Worm (Caenorhabditis elegans) whole organism, L4 larva: ENCODE data around the gene B0496.1.

Source experiments
- F26F4.8 ChIP-seq: fragments of 200-800 bp; sonication (Bioruptor generic); conservative IDR thresholded peaks from 2 replicates; pipeline ENCODE4 v1.3.6; 2022; ENCODE audit warnings: missing genetic modification characterization, missing compliant biosample characterization
- F49E8.2 ChIP-seq: sonication (generic microtip); optimal IDR thresholded peaks from 2 replicates; lab custom pipeline; 2016; ENCODE audit warnings: missing compliant biosample characterization, mild to moderate bottlenecking, missing genetic modification characterization, borderline replicate concordance
- T20F7.1 ChIP-seq: fragments of 200-800 bp; sonication (Bioruptor generic); optimal IDR thresholded peaks from 2 replicates; lab custom pipeline; 2018; ENCODE audit warnings: mild to moderate bottlenecking, missing genetic modification characterization, missing compliant biosample characterization
- Y48G9A.11 ChIP-seq: fragments of 200-800 bp; sonication (Bioruptor generic); IDR thresholded peaks from 2 replicates; pipeline ENCODE4 v1.3.6; 2022; ENCODE audit warnings: missing genetic modification reagents, missing genetic modification characterization, missing compliant biosample characterization
- ZK546.5 ChIP-seq, 2 experiments: sonication (generic microtip); optimal IDR thresholded peaks; 2 replicates each; lab custom pipeline; 2017; ENCODE audit warnings: missing biosample characterization in 2 of 2, missing genetic modification characterization in 2 of 2
- aha-1 ChIP-seq: fragments of 150-350 bp; peaks from one replicate; lab custom pipeline; 2014; ENCODE audit warnings: missing biosample characterization, missing genetic modification characterization
- ama-1 ChIP-seq: fragments of 150-350 bp; optimal IDR thresholded peaks from 2 replicates; lab custom pipeline; 2014; ENCODE audit warnings: inconsistent platforms, mixed read lengths
- arid-1 ChIP-seq: fragments of 200-800 bp; sonication (Bioruptor generic); conservative IDR thresholded peaks from 2 replicates; pipeline ENCODE4 v1.3.6; 2022; ENCODE audit warnings: missing genetic modification reagents, missing genetic modification characterization, missing compliant biosample characterization
- ceh-44 ChIP-seq: fragments of 200-800 bp; sonication (Bioruptor generic); IDR thresholded peaks from 2 replicates; pipeline ENCODE4 v1.3.6; 2022; ENCODE audit warnings: missing genetic modification reagents, missing genetic modification characterization, missing compliant biosample characterization
- ceh-62 ChIP-seq: sonication (generic microtip); optimal IDR thresholded peaks from 2 replicates; lab custom pipeline; 2017; ENCODE audit warnings: missing biosample characterization, missing genetic modification characterization
- ces-1 ChIP-seq: fragments of 150-350 bp; sonication (generic microtip); optimal IDR thresholded peaks from 4 replicates; lab custom pipeline; 2014; ENCODE audit warnings: missing biosample characterization, missing genetic modification reagents, missing genetic modification characterization
- ctbp-1 ChIP-seq: fragments of 200-800 bp; sonication (Bioruptor generic); IDR thresholded peaks from 2 replicates; pipeline ENCODE4 v1.3.6; 2022; ENCODE audit warnings: missing genetic modification reagents, missing genetic modification characterization, missing compliant biosample characterization
- daf-16 ChIP-seq, 3 experiments: sonication (generic microtip); optimal IDR thresholded peaks; 2 replicates each; lab custom pipeline; 2016 to 2017; ENCODE audit warnings: missing genetic modification characterization in 3 of 3, missing genetic modification reagents in 3 of 3, mild to moderate bottlenecking in 2 of 3, missing compliant biosample characterization in 2 of 3, missing biosample characterization in 1 of 3, moderate library complexity in 1 of 3
- dmd-6 ChIP-seq: fragments of 200-800 bp; sonication (Bioruptor generic); IDR thresholded peaks from 2 replicates; pipeline ENCODE4 v1.3.6; 2022; ENCODE audit warnings: missing genetic modification reagents, missing genetic modification characterization, missing compliant biosample characterization
- dmd-8 ChIP-seq: fragments of 200-800 bp; sonication (Bioruptor generic); IDR thresholded peaks from 2 replicates; pipeline ENCODE4 v1.3.6; 2022; ENCODE audit warnings: missing genetic modification characterization, missing compliant biosample characterization
- dmd-9 ChIP-seq: fragments of 200-800 bp; sonication (Bioruptor generic); IDR thresholded peaks from 2 replicates; pipeline ENCODE4 v1.3.6; 2022; ENCODE audit warnings: missing genetic modification reagents, missing genetic modification characterization, missing compliant biosample characterization
- dpl-1 ChIP-seq: fragments of 150-350 bp; optimal IDR thresholded peaks from 2 replicates; lab custom pipeline; 2014; ENCODE audit warnings: missing biosample characterization, missing genetic modification reagents, missing genetic modification characterization
- fkh-10 ChIP-seq: fragments of 150-350 bp; optimal IDR thresholded peaks from 2 replicates; lab custom pipeline; 2014; ENCODE audit warnings: missing biosample characterization, missing genetic modification reagents, missing genetic modification characterization
- lin-1 ChIP-seq: fragments of 200-800 bp; sonication (Bioruptor generic); IDR thresholded peaks from 2 replicates; pipeline ENCODE4 v1.3.6; 2022; ENCODE audit warnings: missing genetic modification reagents, missing genetic modification characterization, missing compliant biosample characterization
- lin-38 ChIP-seq: fragments of 200-800 bp; sonication (Bioruptor generic); IDR thresholded peaks from 2 replicates; pipeline ENCODE4 v1.3.6; 2022; ENCODE audit warnings: missing genetic modification reagents, missing genetic modification characterization, missing compliant biosample characterization
- lin-39 ChIP-seq: fragments of 150-350 bp; optimal IDR thresholded peaks from 2 replicates; lab custom pipeline; 2014; ENCODE audit warnings: missing biosample characterization, missing genetic modification reagents, missing genetic modification characterization
- lir-3 ChIP-seq: sonication (generic microtip); optimal IDR thresholded peaks from 2 replicates; lab custom pipeline; 2016; ENCODE audit warnings: mild to moderate bottlenecking, missing genetic modification characterization, missing compliant biosample characterization
- lsy-2 ChIP-seq, 2 experiments: fragments of 150-350 bp in 1 of 2; sonication (generic microtip) in 1 of 2; optimal IDR thresholded peaks; 2 replicates each; lab custom pipeline; 2014 to 2017; ENCODE audit warnings: missing biosample characterization in 2 of 2, missing genetic modification characterization in 2 of 2
- mdt-29 ChIP-seq: fragments of 200-800 bp; sonication (Bioruptor generic); IDR thresholded peaks from 2 replicates; pipeline ENCODE4 v1.3.6; 2022; ENCODE audit warnings: missing genetic modification reagents, missing genetic modification characterization, missing compliant biosample characterization
- nhr-41 ChIP-seq: fragments of 200-800 bp; sonication (Bioruptor generic); IDR thresholded peaks from 2 replicates; pipeline ENCODE4 v1.3.6; 2022; ENCODE audit warnings: missing genetic modification reagents, missing genetic modification characterization, missing compliant biosample characterization
- nhr-48 ChIP-seq: sonication (generic microtip); optimal IDR thresholded peaks from 2 replicates; lab custom pipeline; 2016; ENCODE audit warnings: mild to moderate bottlenecking, missing genetic modification characterization, missing compliant biosample characterization
- nhr-76 ChIP-seq: fragments of 150-350 bp; optimal IDR thresholded peaks from 2 replicates; lab custom pipeline; 2014; ENCODE audit warnings: missing biosample characterization, missing genetic modification characterization
- nhr-77 ChIP-seq: fragments of 150-350 bp; optimal IDR thresholded peaks from 2 replicates; lab custom pipeline; 2014; ENCODE audit warnings: missing biosample characterization, missing genetic modification characterization
- php-3 ChIP-seq: fragments of 200-800 bp; sonication (Bioruptor generic); IDR thresholded peaks from 2 replicates; pipeline ENCODE4 v1.3.6; 2022; ENCODE audit warnings: missing genetic modification reagents, missing genetic modification characterization, missing compliant biosample characterization
- saeg-2 ChIP-seq: fragments of 200-800 bp; sonication (Bioruptor generic); IDR thresholded peaks from 2 replicates; pipeline ENCODE4 v1.3.6; 2022; ENCODE audit warnings: missing genetic modification reagents, missing genetic modification characterization, missing compliant biosample characterization
- sdz-12 ChIP-seq: fragments of 200-800 bp; sonication (Bioruptor generic); optimal IDR thresholded peaks from 2 replicates; lab custom pipeline; 2018; ENCODE audit warnings: mild to moderate bottlenecking, missing genetic modification characterization, missing compliant biosample characterization
- skn-1 ChIP-seq: fragments of 150-350 bp; optimal IDR thresholded peaks from 2 replicates; lab custom pipeline; 2014; ENCODE audit warnings: missing biosample characterization, missing genetic modification characterization
- snpc-1.2 ChIP-seq: fragments of 200-800 bp; sonication (Bioruptor generic); IDR thresholded peaks from 2 replicates; pipeline ENCODE4 v1.3.6; 2022; ENCODE audit warnings: missing genetic modification reagents, missing genetic modification characterization, missing compliant biosample characterization
- tra-1 ChIP-seq: fragments of 200-800 bp; sonication (Bioruptor generic); IDR thresholded peaks from 2 replicates; pipeline ENCODE4 v1.3.6; 2022; ENCODE audit warnings: missing genetic modification reagents, missing genetic modification characterization, missing compliant biosample characterization
- unc-130 ChIP-seq: sonication (generic microtip); optimal IDR thresholded peaks from 2 replicates; lab custom pipeline; 2016; ENCODE audit warnings: missing genetic modification reagents, missing genetic modification characterization, missing compliant biosample characterization
- unc-62 ChIP-seq, 3 experiments: fragments of 150-350 bp in 1 of 3; sonication (generic microtip); optimal IDR thresholded peaks in 2 of 3; peaks in 1 of 3; 1 replicate in 1 of 3; 2 replicates in 2 of 3; lab custom pipeline; 2014 to 2017; ENCODE audit warnings: missing biosample characterization in 3 of 3, missing genetic modification characterization in 3 of 3, missing genetic modification reagents in 3 of 3, missing genotype in 1 of 3
- zfp-3 ChIP-seq: fragments of 200-800 bp; sonication (Bioruptor generic); conservative IDR thresholded peaks from 2 replicates; pipeline ENCODE4 v1.3.6; 2022; ENCODE audit warnings: missing genetic modification reagents, missing genetic modification characterization, missing compliant biosample characterization

B0496.1 gene

DNA sequence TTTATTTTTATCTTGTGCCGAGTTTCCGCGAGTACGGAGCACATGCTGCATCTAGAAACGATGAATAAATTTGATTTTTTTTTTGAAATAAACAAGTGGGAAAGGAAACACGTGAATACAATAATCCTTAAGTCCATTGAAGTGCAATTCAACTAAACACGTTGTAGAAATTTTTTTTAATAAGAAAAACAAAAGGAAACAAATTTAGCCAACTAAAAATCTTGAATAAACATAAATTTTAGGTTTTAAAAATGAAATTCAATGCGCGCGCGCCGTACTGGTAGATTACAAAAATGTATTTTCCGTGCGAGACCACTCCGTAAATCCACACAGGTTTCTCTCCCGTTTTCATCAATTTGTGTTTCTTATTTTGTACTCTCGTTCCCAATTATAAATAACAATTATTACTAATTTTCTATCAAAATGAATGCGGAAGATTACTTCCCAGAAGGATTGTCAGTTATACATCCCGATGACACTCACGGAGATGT is 27.1 kb downstream of the B0496.1 start, which contains the start of the genes plk-3 and F55G1.6:
TSS of gene plk-3 (minus strand) at position 51 of the 491 bp plus-strand sequence.
TSS of gene F55G1.6 (plus strand) at position 359 of the 491 bp plus-strand sequence.
- TF ChIP-seq zfp-3 = no peak
- peak; percentile 11 for TF ChIP-seq unc-130 (GFP tag; lab: Kevin White, UChicago)
- TF ChIP-seq, all 104 proteins: peak for 1

DNA sequence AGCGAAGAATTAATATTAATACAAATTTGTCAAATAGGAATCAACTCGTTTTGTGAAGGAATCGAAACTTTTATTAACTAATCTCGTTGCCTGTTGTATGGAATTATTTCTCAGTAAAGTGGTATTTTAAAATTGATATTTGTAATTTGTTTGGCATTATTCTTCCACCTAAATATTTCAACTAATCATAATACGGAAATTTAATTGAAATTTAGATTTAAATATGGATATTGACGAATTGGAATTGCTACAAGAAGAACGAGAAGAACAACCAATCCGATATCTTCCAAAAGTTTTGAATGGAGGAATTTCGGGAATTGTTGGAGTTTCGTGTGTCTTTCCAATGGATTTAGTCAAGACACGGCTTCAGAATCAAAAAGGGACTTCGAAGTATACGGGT is 28.7 kb downstream of the B0496.1 start, which contains the start of gene slc-25A18.2:
TSS of gene slc-25A18.2 (plus strand) at position 216 of the 400 bp plus-strand sequence.
- TF ChIP-seq ctbp-1 (GFP tag; lab: Robert Waterston, UW) = no peak
- TF ChIP-seq unc-62 (GFP tag; optimal IDR thresholded peaks at IDR 0.05 in 1 of 2; lab: Kevin White, UChicago) = peak in 1 of 2 experiments; percentile 68
- TF ChIP-seq unc-62 (tag; optimal IDR thresholded peaks at IDR 0.05; lab: Kevin White, UChicago) = no peak

DNA sequence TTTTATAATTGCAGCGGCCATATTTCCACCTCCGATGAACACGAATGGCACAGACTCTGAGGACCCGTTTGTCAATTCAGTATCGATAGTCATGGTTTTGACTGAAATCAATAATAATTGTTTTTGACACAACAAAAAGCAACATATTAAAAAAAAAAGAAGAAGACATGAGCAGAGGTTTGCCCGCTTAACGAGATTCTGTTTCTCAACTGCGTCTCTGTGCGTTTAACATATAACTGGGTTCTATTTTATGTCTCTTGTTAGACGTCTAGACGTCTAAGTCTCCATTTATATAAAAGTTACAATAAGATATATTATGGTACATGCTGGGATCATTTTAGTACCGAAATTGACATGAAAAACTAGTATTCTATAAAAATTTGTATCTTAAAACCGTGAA is 31.1 kb downstream of the B0496.1 start, which contains the start of gene pycr-4:
TSS of gene pycr-4 (minus strand) at position 101 of the 400 bp plus-strand sequence.
- TF ChIP-seq tra-1 (GFP tag; lab: Robert Waterston, UW) = no peak
- TF ChIP-seq ZK546.5 (tag; optimal IDR thresholded peaks at IDR 0.05; lab: Kevin White, UChicago) = no peak
- TF ChIP-seq F26F4.8 (GFP tag; lab: Robert Waterston, UW) = no peak
- TF ChIP-seq lin-39 (tag; lab: Kevin White, UChicago) = no peak
- TF ChIP-seq lsy-2 (tag; optimal IDR thresholded peaks at IDR 0.05; lab: Kevin White, UChicago) = no peak
- no peak for TF ChIP-seq dmd-8 (GFP tag; lab: Robert Waterston, UW)
- TF ChIP-seq fkh-10 (GFP tag; lab: Kevin White, UChicago) = no peak
- TF ChIP-seq lin-38 (GFP tag; lab: Robert Waterston, UW) = no peak
- TF ChIP-seq arid-1 (GFP tag; lab: Robert Waterston, UW) = no peak
- no peak for TF ChIP-seq ces-1 (GFP tag; lab: Kevin White, UChicago)
- TF ChIP-seq skn-1 (tag; lab: Kevin White, UChicago) = no peak
- TF ChIP-seq unc-62 (GFP tag; optimal IDR thresholded peaks at IDR 0.05 in 1 of 2; lab: Kevin White, UChicago) = no peak
- no peak for TF ChIP-seq unc-62 (tag; optimal IDR thresholded peaks at IDR 0.05; lab: Kevin White, UChicago)
- no peak for TF ChIP-seq T20F7.1 (GFP tag; lab: Kevin White, UChicago)
- no peak for TF ChIP-seq sdz-12
- TF ChIP-seq lir-3 (tag; lab: Kevin White, UChicago) = no peak
- TF ChIP-seq daf-16 (GFP tag; optimal IDR thresholded peaks at IDR 0.05; lab: Kevin White, UChicago) = no peak
- no peak for TF ChIP-seq daf-16 (tag; optimal IDR thresholded peaks at IDR 0.05; lab: Kevin White, UChicago)
- TF ChIP-seq mdt-29 (GFP tag; lab: Robert Waterston, UW) = no peak

DNA sequence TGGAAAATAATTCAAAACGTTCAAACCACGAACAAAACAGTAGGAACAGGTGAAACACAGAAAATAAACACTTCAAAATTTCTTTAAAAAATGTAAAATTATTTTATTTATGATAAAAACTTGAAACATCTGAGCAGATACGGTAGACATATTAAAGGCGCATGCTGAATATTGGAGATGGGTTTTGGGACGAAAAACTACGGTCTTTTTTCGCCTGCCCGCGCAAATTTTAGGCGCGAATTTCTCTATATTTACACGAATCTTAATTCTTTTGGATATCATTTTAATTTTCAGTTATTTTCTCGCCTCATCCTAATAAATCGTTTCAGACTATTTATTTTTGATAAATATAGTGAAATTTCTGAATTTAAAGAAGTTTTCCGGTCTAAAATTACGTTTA is 31.6 kb downstream of the B0496.1 start:
- peak; percentile 85 for TF ChIP-seq unc-130 (GFP tag; lab: Kevin White, UChicago)
- no peak for TF ChIP-seq nhr-48 (tag; lab: Kevin White, UChicago)
- peak; percentile 62 for TF ChIP-seq Y48G9A.11 (GFP tag; lab: Robert Waterston, UW)
- TF ChIP-seq snpc-1.2 = peak; percentile 76
- no peak for TF ChIP-seq aha-1
- no peak for TF ChIP-seq dmd-6 (GFP tag; lab: Robert Waterston, UW)
- peak; percentile 74 for TF ChIP-seq F49E8.2 (tag; lab: Kevin White, UChicago)
- TF ChIP-seq ceh-44 = 0 out of 2 replicates have a peak, but pooled peaks have one; percentile 12
- peak; percentile 66 for TF ChIP-seq lin-38 (GFP tag; lab: Robert Waterston, UW)

DNA sequence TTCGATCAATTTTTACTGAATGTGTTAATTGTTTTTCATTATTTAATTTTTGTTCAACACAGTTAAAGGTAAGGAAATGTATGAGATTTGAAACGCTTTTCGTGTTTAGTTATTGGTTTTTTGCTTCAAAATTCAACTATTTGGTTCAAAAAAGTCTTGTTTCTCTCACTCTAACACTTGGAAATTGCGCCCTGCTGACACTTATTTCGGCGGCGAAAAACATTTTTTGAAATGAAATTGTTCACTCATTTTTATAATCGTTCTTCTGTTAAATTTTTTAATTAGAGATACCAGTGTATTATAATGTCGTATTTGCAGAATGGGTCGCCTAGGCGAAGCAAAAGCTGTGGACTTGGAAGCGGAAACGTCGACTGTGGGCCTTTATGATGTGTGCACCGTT is 32.0 kb downstream of the B0496.1 start, which contains the start of gene rod-1:
TSS of gene rod-1 (plus strand) at position 319 of the 400 bp plus-strand sequence.
- TF ChIP-seq ama-1 (no peak), dmd-9 (GFP tag; lab: Robert Waterston, UW) (no peak), nhr-77 (tag; lab: Kevin White, UChicago) (no peak), dpl-1 (GFP tag; lab: Kevin White, UChicago) (peak; percentile 69), lin-38 (GFP tag; lab: Robert Waterston, UW) (no peak), php-3 (GFP tag; lab: Robert Waterston, UW) (no peak), ctbp-1 (GFP tag; lab: Robert Waterston, UW) (no peak), nhr-41 (GFP tag; lab: Robert Waterston, UW) (no peak), snpc-1.2 (no peak), lsy-2 (tag; optimal IDR thresholded peaks at IDR 0.05; lab: Kevin White, UChicago) (no peak), ceh-62 (no peak), lin-1 (no peak), T20F7.1 (GFP tag; lab: Kevin White, UChicago) (no peak), saeg-2 (GFP tag; lab: Robert Waterston, UW) (no peak), unc-130 (GFP tag; lab: Kevin White, UChicago) (no peak), fkh-10 (GFP tag; lab: Kevin White, UChicago) (peak; percentile 12), nhr-76 (tag; lab: Kevin White, UChicago) (no peak), aha-1 (peak; percentile 57)
